Worm (Caenorhabditis elegans): ENCODE measurements around the gene irld-51.

- TF ChIP-seq egl-27 (tag; optimal IDR thresholded peaks at IDR 0.05) = no peak
- no peak for TF ChIP-seq nhr-28 (tag; optimal IDR thresholded peaks at IDR 0.05)
- TF ChIP-seq F37D6.2 (tag; optimal IDR thresholded peaks at IDR 0.05) = no peak
- TF ChIP-seq F49E8.2 (tag; optimal IDR thresholded peaks at IDR 0.05; ENCODE audit: borderline replicate concordance) = no peak
- TF ChIP-seq hlh-30 (tag; optimal IDR thresholded peaks at IDR 0.05; ENCODE audit: insufficient read depth) = no peak
- no peak for TF ChIP-seq nhr-25 (tag; optimal IDR thresholded peaks at IDR 0.05; ENCODE audit: borderline replicate concordance, insufficient read depth)
- no peak for TF ChIP-seq ztf-11 (tag; optimal IDR thresholded peaks at IDR 0.05)
- no peak for TF ChIP-seq jun-1 (tag; optimal IDR thresholded peaks at IDR 0.05)
- no peak for TF ChIP-seq mep-1 (tag; optimal IDR thresholded peaks at IDR 0.05)
- TF ChIP-seq lin-15B (tag; optimal IDR thresholded peaks at IDR 0.05) = no peak
- no peak for TF ChIP-seq ceh-82 (tag; optimal IDR thresholded peaks at IDR 0.05)
- TF ChIP-seq fkh-10 (GFP tag; optimal IDR thresholded peaks at IDR 0.05) = no peak
- TF ChIP-seq lin-13 (GFP tag; optimal IDR thresholded peaks at IDR 0.05) = no peak
- TF ChIP-seq daf-12 (tag; optimal IDR thresholded peaks at IDR 0.05) = no peak
Measured at ce11 chrII:2991555-2992083, 39.1 kb upstream of the irld-51 start, which contains the start of gene K08A2.2.
